Worm (Caenorhabditis elegans) whole organism, young adult: ENCODE results near the gene lgc-50.

Source experiments
- F10E7.11 ChIP-seq: sonication (generic microtip); optimal IDR thresholded peaks from 2 replicates; lab custom pipeline; 2017; ENCODE audit warnings: mild to moderate bottlenecking, missing genetic modification characterization, moderate library complexity, missing compliant biosample characterization
- Y53F4B.3 ChIP-seq: fragments of 200-800 bp; sonication (Bioruptor generic); IDR thresholded peaks from 2 replicates; pipeline ENCODE4 v1.3.6; 2022; ENCODE audit warnings: missing genetic modification reagents, missing genetic modification characterization, missing compliant biosample characterization
- ama-1 ChIP-seq, 3 experiments: fragments of 150-350 bp in 1 of 3; sonication (generic microtip) in 2 of 3; optimal IDR thresholded peaks; 2 replicates each; lab custom pipeline; 2014 to 2018; ENCODE audit warnings: missing biosample characterization in 2 of 3, missing genetic modification characterization in 2 of 3, missing genetic modification reagents in 2 of 3
- attf-6 ChIP-seq: fragments of 200-800 bp; sonication (Bioruptor generic); IDR thresholded peaks from 2 replicates; pipeline ENCODE4 v1.3.6; 2022; ENCODE audit warnings: missing genetic modification reagents, missing genetic modification characterization, missing compliant biosample characterization
- him-1 ChIP-seq: sonication (generic microtip); optimal IDR thresholded peaks from 2 replicates; lab custom pipeline; 2016; ENCODE audit warnings: missing genotype, missing genetic modification reagents, missing genetic modification characterization, missing compliant biosample characterization
- hmg-20 ChIP-seq: fragments of 200-800 bp; sonication (Bioruptor generic); IDR thresholded peaks from 2 replicates; pipeline ENCODE4 v1.3.6; 2022; ENCODE audit warnings: missing genetic modification reagents, missing genetic modification characterization, missing compliant biosample characterization
- lin-40 ChIP-seq: sonication (generic microtip); optimal IDR thresholded peaks from 2 replicates; lab custom pipeline; 2016; ENCODE audit warnings: missing genetic modification characterization, mild to moderate bottlenecking, missing compliant biosample characterization, missing genotype, missing genetic modification reagents
- madf-6 ChIP-seq: fragments of 200-800 bp; sonication (Bioruptor generic); IDR thresholded peaks from 2 replicates; pipeline ENCODE4 v1.3.6; 2022; ENCODE audit warnings: missing genetic modification reagents, missing genetic modification characterization, missing compliant biosample characterization
- nfya-1 ChIP-seq: sonication (generic microtip); optimal IDR thresholded peaks from 2 replicates; lab custom pipeline; 2017; ENCODE audit warnings: antibody characterized with exemption, missing compliant biosample characterization, missing genetic modification characterization, borderline replicate concordance; ENCODE audit not compliant: insufficient read depth
- nfya-2 ChIP-seq: fragments of 200-800 bp; sonication (Bioruptor generic); IDR thresholded peaks from 2 replicates; pipeline ENCODE4 v1.3.6; 2022; ENCODE audit warnings: missing genetic modification reagents, missing genetic modification characterization, missing compliant biosample characterization
- nhr-90 ChIP-seq: sonication (generic microtip); optimal IDR thresholded peaks from 2 replicates; lab custom pipeline; 2016; ENCODE audit warnings: missing genotype, mild to moderate bottlenecking, missing genetic modification characterization, missing compliant biosample characterization
- snpc-4 ChIP-seq, 5 experiments: fragments of 150-350 bp in 1 of 5; sonication (generic microtip) in 4 of 5; optimal IDR thresholded peaks; 2 replicates each; lab custom pipeline; 2014 to 2018; ENCODE audit warnings: missing genetic modification characterization in 5 of 5, missing biosample characterization in 3 of 5, antibody characterized with exemption in 2 of 5, mild to moderate bottlenecking in 2 of 5, missing compliant biosample characterization in 2 of 5, missing genotype in 2 of 5, moderate library complexity in 2 of 5, missing genetic modification reagents in 1 of 5
- unc-62 ChIP-seq: fragments of 150-350 bp; optimal IDR thresholded peaks from 2 replicates; lab custom pipeline; 2014; ENCODE audit warnings: missing biosample characterization, missing genetic modification reagents, missing genetic modification characterization

DNA sequence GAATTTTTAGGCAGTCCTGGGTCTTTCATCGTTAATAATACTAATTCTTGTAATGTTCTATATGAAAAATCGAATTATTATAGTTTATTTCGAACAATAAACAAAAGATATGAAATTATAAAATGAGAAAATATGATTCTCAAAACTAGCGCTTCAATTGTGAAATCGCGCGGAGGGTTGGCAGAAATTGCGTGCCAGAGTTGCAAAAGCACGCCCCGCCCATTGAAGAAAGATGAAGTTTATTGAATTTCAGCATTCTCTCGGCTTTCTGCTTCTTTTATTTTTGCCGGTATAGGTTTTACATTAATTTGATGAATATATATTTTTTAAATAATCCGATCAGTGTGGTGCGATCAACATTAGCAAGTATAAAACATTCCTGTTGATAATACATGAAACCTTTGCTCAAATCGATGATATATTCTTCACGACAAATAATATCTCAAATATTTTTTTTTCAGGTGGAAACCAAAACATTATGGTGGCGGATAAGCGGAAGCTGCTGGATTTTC lies 36.2 kb downstream of the lgc-50 start, which contains the start of the genes eco-1 and hmgr-1:
- TF ChIP-seq him-1 (tag; lab: Kevin White, UChicago): no peak
- TF ChIP-seq Y53F4B.3 (GFP tag; lab: Robert Waterston, UW): no peak
- no peak for TF ChIP-seq nhr-90 (tag; lab: Kevin White, UChicago)
- TF ChIP-seq attf-6 (GFP tag; lab: Robert Waterston, UW): no peak
- TF ChIP-seq snpc-4 (GFP tag; optimal IDR thresholded peaks at IDR 0.05; lab: Kevin White, UChicago): no peak
- TF ChIP-seq snpc-4 (tag; optimal IDR thresholded peaks at IDR 0.05; lab: Kevin White, UChicago): no peak
- TF ChIP-seq F10E7.11 (tag; lab: Kevin White, UChicago): no peak
- no peak for TF ChIP-seq nfya-1
- TF ChIP-seq ama-1 (optimal IDR thresholded peaks at IDR 0.05; lab: Kevin White, UChicago): no peak
- no peak for TF ChIP-seq ama-1 (GFP tag; optimal IDR thresholded peaks at IDR 0.05; lab: Kevin White, UChicago)
- no peak for TF ChIP-seq lin-40
- no peak for TF ChIP-seq nfya-2
- TF ChIP-seq unc-62 (GFP tag; lab: Kevin White, UChicago): no peak
- TF ChIP-seq hmg-20 (GFP tag; lab: Robert Waterston, UW): no peak
- TF ChIP-seq madf-6 (GFP tag; lab: Robert Waterston, UW): no peak
